Worm (Caenorhabditis elegans): ENCODE data around the gene cdh-1.

DNA sequence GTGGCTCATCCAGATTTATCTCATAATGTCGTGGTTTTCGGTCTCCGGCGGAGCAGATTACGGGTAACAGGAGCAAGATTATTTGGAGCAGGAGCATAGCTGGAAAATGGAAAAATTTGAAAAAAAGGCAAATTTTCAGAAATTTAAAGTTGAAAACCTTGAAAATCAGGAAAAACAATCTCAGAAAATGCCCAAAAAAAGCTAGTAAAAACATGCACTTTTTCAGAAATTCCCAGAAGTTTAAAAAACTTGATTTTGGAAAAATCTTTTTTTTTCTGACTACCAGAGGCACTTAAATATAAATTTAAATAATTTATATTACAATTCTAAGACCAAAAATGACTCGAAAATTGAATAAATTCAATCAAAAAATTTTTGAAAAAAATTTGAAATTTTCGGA lies 65.0 kb downstream of the cdh-1 start, which contains the start of gene Y55D5A.3:
- no peak for TF ChIP-seq nhr-237 (tag; optimal IDR thresholded peaks at IDR 0.05)
- TF ChIP-seq fkh-10 (GFP tag; optimal IDR thresholded peaks at IDR 0.05), result no peak
